Worm (Caenorhabditis elegans) whole organism, mixed stage, embryonic: ENCODE data around the gene gpx-5.

Experiments
- M03D4.4 ChIP-seq: sonication (generic microtip); optimal IDR thresholded peaks from 2 replicates; lab custom pipeline; 2017; ENCODE audit warnings: mild to moderate bottlenecking, missing genetic modification characterization, missing compliant biosample characterization
- bed-3 ChIP-seq: fragments of 200-800 bp; sonication (Bioruptor generic); optimal IDR thresholded peaks from 3 replicates; lab custom pipeline; 2018; ENCODE audit warnings: mild to moderate bottlenecking, missing genetic modification characterization, moderate library complexity, missing compliant biosample characterization
- blmp-1 ChIP-seq: fragments of 150-350 bp; optimal IDR thresholded peaks from 2 replicates; lab custom pipeline; 2014; ENCODE audit warnings: missing biosample characterization, missing genetic modification characterization
- ceh-39 ChIP-seq: fragments of 150-350 bp; optimal IDR thresholded peaks from 2 replicates; lab custom pipeline; 2014; ENCODE audit warnings: missing biosample characterization, missing genetic modification characterization
- ceh-43 ChIP-seq: fragments of 200-800 bp; sonication (Bioruptor generic); optimal IDR thresholded peaks from 2 replicates; lab custom pipeline; 2018; ENCODE audit warnings: mild to moderate bottlenecking, missing genetic modification characterization, moderate library complexity, missing compliant biosample characterization
- ceh-83 ChIP-seq: fragments of 200-800 bp; sonication (Bioruptor generic); optimal IDR thresholded peaks from 2 replicates; lab custom pipeline; 2018; ENCODE audit warnings: mild to moderate bottlenecking, missing genetic modification characterization, missing compliant biosample characterization
- cnd-1 ChIP-seq: fragments of 200-800 bp; sonication (Bioruptor generic); optimal IDR thresholded peaks from 2 replicates; lab custom pipeline; 2018; ENCODE audit warnings: mild to moderate bottlenecking, missing genetic modification characterization, missing compliant biosample characterization
- drap-1 ChIP-seq: fragments of 200-800 bp; sonication (Bioruptor generic); optimal IDR thresholded peaks from 3 replicates; lab custom pipeline; 2018; ENCODE audit warnings: mild to moderate bottlenecking, missing genetic modification characterization, missing compliant biosample characterization
- elt-1 ChIP-seq: sonication (generic microtip); optimal IDR thresholded peaks from 2 replicates; lab custom pipeline; 2017; ENCODE audit warnings: missing genetic modification characterization, mild to moderate bottlenecking, missing compliant biosample characterization, antibody characterized with exemption, moderate library complexity, borderline replicate concordance; ENCODE audit not compliant: insufficient read depth
- elt-3 ChIP-seq: fragments of 150-350 bp; optimal IDR thresholded peaks from 2 replicates; lab custom pipeline; 2014; ENCODE audit warnings: missing biosample characterization, missing genetic modification characterization
- flh-1 ChIP-seq: fragments of 200-800 bp; sonication (Bioruptor generic); optimal IDR thresholded peaks from 2 replicates; lab custom pipeline; 2018; ENCODE audit warnings: mild to moderate bottlenecking, missing genetic modification characterization, moderate library complexity, missing compliant biosample characterization
- ham-2 ChIP-seq: fragments of 200-800 bp; sonication (Bioruptor generic); optimal IDR thresholded peaks from 2 replicates; lab custom pipeline; 2018; ENCODE audit warnings: mild to moderate bottlenecking, missing genetic modification characterization, missing compliant biosample characterization
- hlh-1 ChIP-seq: fragments of 150-350 bp; optimal IDR thresholded peaks from 2 replicates; lab custom pipeline; 2014; ENCODE audit warnings: missing biosample characterization, missing genetic modification reagents, missing genetic modification characterization
- lin-13 ChIP-seq: fragments of 150-350 bp; optimal IDR thresholded peaks from 2 replicates; lab custom pipeline; 2014; ENCODE audit warnings: missing biosample characterization, missing genetic modification characterization
- lin-32 ChIP-seq: fragments of 200-800 bp; sonication (Bioruptor generic); optimal IDR thresholded peaks from 2 replicates; lab custom pipeline; 2018; ENCODE audit warnings: mild to moderate bottlenecking, missing genetic modification characterization, missing compliant biosample characterization
- lsy-2 ChIP-seq: fragments of 150-350 bp; optimal IDR thresholded peaks from 2 replicates; lab custom pipeline; 2014; ENCODE audit warnings: missing biosample characterization, missing genetic modification characterization
- mab-5 ChIP-seq: fragments of 150-350 bp; optimal IDR thresholded peaks from 2 replicates; lab custom pipeline; 2014; ENCODE audit warnings: missing biosample characterization, missing genetic modification characterization
- mls-2 ChIP-seq: sonication (generic microtip); optimal IDR thresholded peaks from 2 replicates; lab custom pipeline; 2016; ENCODE audit warnings: mild to moderate bottlenecking, missing genetic modification characterization, moderate library complexity, missing compliant biosample characterization
- nhr-12 ChIP-seq: fragments of 150-350 bp; optimal IDR thresholded peaks from 2 replicates; lab custom pipeline; 2014; ENCODE audit warnings: missing biosample characterization, missing genetic modification characterization
- nhr-237 ChIP-seq: fragments of 150-350 bp; optimal IDR thresholded peaks from 2 replicates; lab custom pipeline; 2014; ENCODE audit warnings: missing biosample characterization, missing genetic modification characterization
- nhr-28 ChIP-seq: fragments of 150-350 bp; optimal IDR thresholded peaks from 2 replicates; lab custom pipeline; 2014; ENCODE audit warnings: missing biosample characterization, missing genetic modification characterization
- nhr-76 ChIP-seq: sonication (generic microtip); optimal IDR thresholded peaks from 2 replicates; lab custom pipeline; 2017; ENCODE audit warnings: missing biosample characterization, missing genetic modification characterization
- pha-4 ChIP-seq: fragments of 150-350 bp; optimal IDR thresholded peaks from 2 replicates; lab custom pipeline; 2018; ENCODE audit warnings: missing biosample characterization, missing genetic modification reagents, missing genetic modification characterization
- snpc-4 ChIP-seq: fragments of 150-350 bp; optimal IDR thresholded peaks from 2 replicates; lab custom pipeline; 2014; ENCODE audit warnings: missing biosample characterization, missing genetic modification characterization
- sptf-1 ChIP-seq: sonication (generic microtip); optimal IDR thresholded peaks from 2 replicates; lab custom pipeline; 2017; ENCODE audit warnings: mild to moderate bottlenecking, missing genetic modification characterization, moderate library complexity, missing compliant biosample characterization
- tbx-8 ChIP-seq: fragments of 200-800 bp; sonication (Bioruptor generic); optimal IDR thresholded peaks from 2 replicates; lab custom pipeline; 2018; ENCODE audit warnings: mild to moderate bottlenecking, missing genetic modification characterization, moderate library complexity, missing compliant biosample characterization
- unc-120 ChIP-seq: sonication (generic microtip); optimal IDR thresholded peaks from 2 replicates; lab custom pipeline; 2017; ENCODE audit warnings: missing genetic modification characterization, missing compliant biosample characterization; ENCODE audit not compliant: poor library complexity, severe bottlenecking
- unc-62 ChIP-seq: fragments of 150-350 bp; optimal IDR thresholded peaks from 2 replicates; lab custom pipeline; 2014; ENCODE audit warnings: missing biosample characterization, missing genetic modification reagents, missing genetic modification characterization
- zip-8 ChIP-seq: fragments of 150-350 bp; optimal IDR thresholded peaks from 2 replicates; lab custom pipeline; 2014; ENCODE audit warnings: missing biosample characterization, missing genetic modification characterization
- ztf-11 ChIP-seq: fragments of 150-350 bp; optimal IDR thresholded peaks from 2 replicates; lab custom pipeline; 2014; ENCODE audit warnings: missing biosample characterization, missing genetic modification characterization

The gpx-5 gene

DNA sequence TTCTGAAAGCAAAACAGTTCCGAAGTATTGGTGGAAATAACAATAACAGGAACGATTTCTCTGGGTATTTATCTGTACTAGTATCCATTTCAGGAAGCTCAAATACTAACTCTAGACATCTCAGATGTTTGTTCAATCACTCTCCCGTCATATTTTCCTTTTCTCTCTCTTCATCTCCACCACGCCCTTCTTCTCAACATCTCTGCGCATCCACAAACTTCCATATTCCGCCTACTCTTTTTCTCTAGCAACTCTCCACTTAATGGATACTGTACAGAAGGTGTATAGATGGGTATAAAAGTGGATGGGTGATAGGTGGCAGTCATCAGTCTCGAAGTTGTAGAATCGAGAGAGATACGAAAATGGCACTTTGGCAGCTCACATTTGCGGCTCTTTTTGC lies at the start of gene gpx-5:
gpx-5 (plus strand) TSS at position 336 of the 400 bp plus-strand sequence.
- no peak for TF ChIP-seq lin-32

DNA sequence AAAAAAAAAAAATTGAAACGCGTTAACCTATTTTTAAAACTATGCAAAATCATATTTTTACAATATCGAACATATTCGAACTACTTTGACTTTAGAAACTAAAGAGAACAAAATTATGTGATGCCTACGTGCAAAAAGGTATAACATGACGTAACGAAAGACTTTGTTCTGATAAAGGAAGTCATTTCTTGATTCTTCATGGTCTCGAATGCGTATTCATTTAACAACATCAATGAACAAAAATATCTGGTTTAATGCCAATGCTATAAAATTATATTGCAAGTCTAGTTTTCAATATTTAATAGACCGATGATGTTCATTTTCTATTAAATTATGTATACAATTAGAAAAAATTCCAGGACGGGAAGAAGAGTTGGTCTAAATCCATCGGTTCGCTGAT lies 48.5 kb upstream of the gpx-5 start:
- TF ChIP-seq nhr-12 (tag; lab: Kevin White, UChicago) = no peak
- no peak for TF ChIP-seq ham-2
- no peak for TF ChIP-seq ceh-39 (tag; lab: Kevin White, UChicago)
- TF ChIP-seq hlh-1 (tag; lab: Kevin White, UChicago) = no peak
- TF ChIP-seq cnd-1 (tag; lab: Kevin White, UChicago) = no peak
- TF ChIP-seq mls-2 (tag; lab: Kevin White, UChicago) = no peak
- no peak for TF ChIP-seq elt-1 (tag; lab: Kevin White, UChicago)
- TF ChIP-seq snpc-4 = no peak
- TF ChIP-seq lsy-2 (tag; lab: Kevin White, UChicago) = no peak
- no peak for TF ChIP-seq nhr-76
- no peak for TF ChIP-seq ztf-11 (tag; lab: Kevin White, UChicago)
- no peak for TF ChIP-seq lin-32
- TF ChIP-seq lin-13 (tag; lab: Kevin White, UChicago) = no peak
- TF ChIP-seq ceh-83 = no peak

DNA sequence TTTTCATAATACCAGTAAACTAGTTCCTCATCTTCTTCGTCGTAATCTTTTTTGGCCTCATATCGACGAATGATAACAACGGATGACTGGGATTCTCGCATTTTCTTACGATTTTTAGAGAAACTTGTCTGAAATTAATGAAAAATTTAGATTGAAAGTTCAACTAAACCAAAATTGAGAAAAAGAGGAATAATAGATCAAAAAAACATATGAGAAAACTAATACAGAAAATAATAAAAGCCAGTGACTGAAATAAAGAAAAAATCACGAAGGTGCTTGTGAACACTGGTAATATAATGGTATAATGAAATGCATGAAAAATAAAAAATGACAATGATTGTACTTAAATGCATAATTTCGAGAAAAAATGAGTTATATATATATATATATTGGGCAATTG lies 47.8 kb upstream of the gpx-5 start, which contains the start of gene C07B5.8:
C07B5.8 (minus strand) TSS at position 101 of the 400 bp plus-strand sequence.
- TF ChIP-seq tbx-8 (GFP tag; lab: Kevin White, UChicago) (no peak), blmp-1 (tag; lab: Kevin White, UChicago) (no peak), nhr-28 (tag; lab: Kevin White, UChicago) (no peak), ceh-39 (tag; lab: Kevin White, UChicago) (no peak), lin-32 (no peak), ztf-11 (tag; lab: Kevin White, UChicago) (no peak), snpc-4 (no peak), bed-3 (GFP tag; lab: Kevin White, UChicago) (no peak), cnd-1 (tag; lab: Kevin White, UChicago) (no peak), lin-13 (tag; lab: Kevin White, UChicago) (no peak), ceh-43 (no peak), pha-4 (tag; lab: Kevin White, UChicago) (no peak), elt-3 (tag; lab: Kevin White, UChicago) (no peak), elt-1 (tag; lab: Kevin White, UChicago) (no peak), flh-1 (GFP tag; lab: Kevin White, UChicago) (no peak), drap-1 (no peak), ham-2 (no peak), mab-5 (no peak), ceh-83 (no peak), nhr-12 (tag; lab: Kevin White, UChicago) (no peak)

DNA sequence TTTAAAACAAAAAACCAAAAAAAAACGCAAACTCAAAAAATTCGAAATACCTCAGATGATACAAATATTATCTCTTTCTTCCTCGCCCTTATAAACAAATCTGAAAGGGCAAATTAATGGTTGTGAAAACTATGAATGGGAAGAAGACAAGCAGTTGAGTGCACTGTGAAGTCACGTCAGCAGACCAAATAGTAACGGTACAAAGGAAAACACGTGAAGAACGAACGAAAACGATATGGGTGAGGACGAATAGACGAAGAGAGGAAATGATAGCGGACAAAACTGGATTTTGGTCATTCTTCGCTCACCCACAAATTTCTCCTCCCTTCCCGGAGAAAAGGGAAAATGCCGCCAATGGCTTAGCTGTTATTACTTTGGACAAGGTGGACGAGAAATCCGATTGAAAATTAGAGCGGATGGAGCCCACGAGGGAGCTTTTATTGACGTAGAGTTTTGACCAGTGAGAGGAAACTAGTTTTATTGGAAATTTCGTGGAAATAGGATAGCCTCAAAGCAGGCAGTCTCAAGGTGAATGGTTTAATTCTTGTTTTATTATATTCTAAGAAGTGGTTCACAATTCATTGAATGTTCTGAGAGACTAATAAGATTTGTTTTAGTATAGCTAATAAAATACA lies 46.8 kb upstream of the gpx-5 start:
- no peak for TF ChIP-seq tbx-8 (GFP tag; lab: Kevin White, UChicago)
- TF ChIP-seq elt-1 (tag; lab: Kevin White, UChicago) = no peak
- TF ChIP-seq ceh-43 = no peak
- TF ChIP-seq mls-2 (tag; lab: Kevin White, UChicago) = no peak
- TF ChIP-seq unc-120 (tag; lab: Kevin White, UChicago) = no peak
- no peak for TF ChIP-seq lin-13 (tag; lab: Kevin White, UChicago)
- TF ChIP-seq lsy-2 (tag; lab: Kevin White, UChicago) = no peak
- TF ChIP-seq elt-3 (tag; lab: Kevin White, UChicago) = no peak
- TF ChIP-seq zip-8 (tag; lab: Kevin White, UChicago) = no peak
- no peak for TF ChIP-seq snpc-4
- no peak for TF ChIP-seq M03D4.4
- TF ChIP-seq unc-62 (GFP tag; lab: Kevin White, UChicago) = no peak
- TF ChIP-seq nhr-76 = no peak
- no peak for TF ChIP-seq drap-1
- TF ChIP-seq sptf-1 = no peak
- TF ChIP-seq nhr-237 = no peak
- no peak for TF ChIP-seq nhr-28 (tag; lab: Kevin White, UChicago)
